Worm (Caenorhabditis elegans) whole organism, L4 larva: ENCODE data around the gene cal-5.

Source experiments
- F49E8.2 ChIP-seq: sonication (generic microtip); optimal IDR thresholded peaks from 2 replicates; lab custom pipeline; 2016; ENCODE audit warnings: missing compliant biosample characterization, mild to moderate bottlenecking, missing genetic modification characterization, borderline replicate concordance
- ceh-28 ChIP-seq: fragments of 150-350 bp; optimal IDR thresholded peaks from 2 replicates; lab custom pipeline; 2014; ENCODE audit warnings: missing biosample characterization, missing genetic modification reagents, missing genetic modification characterization
- egl-27 ChIP-seq: sonication (generic microtip); optimal IDR thresholded peaks from 3 replicates; lab custom pipeline; 2017; ENCODE audit warnings: missing biosample characterization, missing genetic modification reagents, missing genetic modification characterization
- jun-1 ChIP-seq: fragments of 150-350 bp; optimal IDR thresholded peaks from 2 replicates; lab custom pipeline; 2014; ENCODE audit warnings: missing biosample characterization, missing genetic modification reagents, missing genetic modification characterization
- lin-39 ChIP-seq: fragments of 150-350 bp; optimal IDR thresholded peaks from 2 replicates; lab custom pipeline; 2014; ENCODE audit warnings: missing biosample characterization, missing genetic modification reagents, missing genetic modification characterization
- nhr-102 ChIP-seq: sonication (generic microtip); optimal IDR thresholded peaks from 2 replicates; lab custom pipeline; 2016; ENCODE audit warnings: mild to moderate bottlenecking, missing genetic modification characterization, moderate library complexity, missing compliant biosample characterization
- nhr-111 ChIP-seq: fragments of 200-800 bp; sonication (Bioruptor generic); optimal IDR thresholded peaks from 2 replicates; lab custom pipeline; 2018; ENCODE audit warnings: mild to moderate bottlenecking, missing genetic modification characterization, missing compliant biosample characterization
- nhr-41 ChIP-seq: fragments of 200-800 bp; sonication (Bioruptor generic); IDR thresholded peaks from 2 replicates; pipeline ENCODE4 v1.3.6; 2022; ENCODE audit warnings: missing genetic modification reagents, missing genetic modification characterization, missing compliant biosample characterization
- nhr-76 ChIP-seq: fragments of 150-350 bp; optimal IDR thresholded peaks from 2 replicates; lab custom pipeline; 2014; ENCODE audit warnings: missing biosample characterization, missing genetic modification characterization
- snpc-4 ChIP-seq: fragments of 150-350 bp; optimal IDR thresholded peaks from 2 replicates; lab custom pipeline; 2014; ENCODE audit warnings: missing biosample characterization, missing genetic modification characterization
- zfp-2 ChIP-seq: sonication (generic microtip); optimal IDR thresholded peaks from 2 replicates; lab custom pipeline; 2016; ENCODE audit warnings: mild to moderate bottlenecking, missing genetic modification characterization, missing compliant biosample characterization
- zip-11 ChIP-seq: fragments of 200-800 bp; sonication (Bioruptor generic); IDR thresholded peaks from 2 replicates; pipeline ENCODE4 v1.3.6; 2022; ENCODE audit warnings: missing genetic modification characterization, missing compliant biosample characterization
- ztf-11 ChIP-seq: fragments of 150-350 bp; optimal IDR thresholded peaks from 2 replicates; lab custom pipeline; 2014; ENCODE audit warnings: missing biosample characterization, missing genetic modification characterization
- ztf-7 ChIP-seq: fragments of 150-350 bp; optimal IDR thresholded peaks from 2 replicates; lab custom pipeline; 2014; ENCODE audit warnings: missing biosample characterization, missing genetic modification characterization

DNA sequence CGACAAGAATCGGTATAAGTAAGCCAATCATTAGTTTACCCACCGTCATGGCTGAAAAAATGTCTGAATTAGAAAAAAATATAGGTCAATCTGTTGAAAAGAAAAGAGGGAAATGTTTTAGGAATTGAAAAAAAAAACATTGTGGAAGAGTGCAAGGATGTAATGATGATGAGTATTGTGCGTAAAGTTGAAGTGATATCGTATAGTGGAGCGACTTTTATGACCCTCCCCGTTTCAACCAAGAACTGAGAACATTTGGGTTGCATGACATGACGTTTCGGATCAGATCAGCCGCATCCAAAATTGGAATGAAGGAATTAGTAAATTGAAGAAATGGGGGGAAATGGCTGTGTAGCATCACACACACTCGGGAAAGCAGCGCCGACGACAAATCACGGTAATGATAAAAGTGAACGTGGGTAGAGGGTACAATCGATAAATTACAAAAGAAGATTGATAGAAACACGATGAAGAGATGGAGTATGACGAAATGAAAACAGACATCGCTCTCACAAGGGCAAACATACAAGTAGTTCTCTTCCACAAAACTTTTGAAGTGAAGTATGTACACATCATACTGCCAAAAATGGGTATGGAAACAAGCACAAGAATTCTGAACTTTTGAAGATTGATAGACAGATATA is 39.2 kb upstream of the cal-5 start, which contains the start of gene apl-1:
- TF ChIP-seq ztf-7 (tag; lab: Kevin White, UChicago) (no peak), ztf-11 (tag; lab: Kevin White, UChicago) (no peak), nhr-111 (no peak), nhr-76 (no peak), snpc-4 (no peak), nhr-102 (tag; lab: Kevin White, UChicago) (no peak), jun-1 (tag; lab: Kevin White, UChicago) (no peak), zip-11 (GFP tag; lab: Robert Waterston, UW) (no peak), nhr-41 (GFP tag; lab: Robert Waterston, UW) (no peak), F49E8.2 (no peak), ceh-28 (tag; lab: Kevin White, UChicago) (no peak), lin-39 (tag; lab: Kevin White, UChicago) (no peak), zfp-2 (tag; lab: Kevin White, UChicago) (no peak), egl-27 (no peak)
